Worm (Caenorhabditis elegans): ENCODE results near the gene F58D12.3.

F58D12.3 gene

DNA sequence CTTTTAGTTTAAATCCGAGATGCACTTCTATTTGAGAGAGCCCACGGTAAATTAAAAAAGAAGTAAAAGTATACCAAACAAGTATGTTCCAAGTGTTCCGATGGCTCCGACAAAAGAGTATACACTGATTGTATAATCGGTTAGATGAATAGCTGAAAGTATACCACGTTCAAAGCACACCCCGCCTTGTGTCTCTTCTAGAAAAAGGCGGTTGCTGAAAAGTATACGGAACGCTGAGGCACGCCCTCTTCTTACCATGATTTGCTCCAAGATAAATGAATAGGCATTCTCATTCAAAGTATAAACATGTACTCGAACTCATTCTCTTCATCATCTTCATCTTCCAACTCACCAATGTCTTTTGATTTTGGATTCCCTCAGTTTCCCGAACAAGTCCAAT, 43.2 kb upstream of the F58D12.3 start, which contains the start of gene end-3:
end-3 (plus strand) TSS at position 301 of the 400 bp plus-strand sequence.
- TF ChIP-seq cnd-1 (tag; optimal IDR thresholded peaks at IDR 0.05) (no peak), unc-62 (GFP tag; optimal IDR thresholded peaks at IDR 0.05) (no peak), mep-1 (tag; optimal IDR thresholded peaks at IDR 0.05) (no peak), bed-3 (GFP tag; optimal IDR thresholded peaks at IDR 0.05) (no peak), unc-39 (tag; optimal IDR thresholded peaks at IDR 0.05) (no peak), snpc-4 (tag; optimal IDR thresholded peaks at IDR 0.05) (no peak), blmp-1 (tag; optimal IDR thresholded peaks at IDR 0.05) (no peak), elt-1 (tag; optimal IDR thresholded peaks at IDR 0.05; ENCODE audit: borderline replicate concordance, insufficient read depth) (no peak), hlh-1 (tag; optimal IDR thresholded peaks at IDR 0.05) (no peak), drap-1 (GFP tag; optimal IDR thresholded peaks at IDR 0.05) (no peak), sem-2 (GFP tag; optimal IDR thresholded peaks at IDR 0.05) (no peak)

DNA sequence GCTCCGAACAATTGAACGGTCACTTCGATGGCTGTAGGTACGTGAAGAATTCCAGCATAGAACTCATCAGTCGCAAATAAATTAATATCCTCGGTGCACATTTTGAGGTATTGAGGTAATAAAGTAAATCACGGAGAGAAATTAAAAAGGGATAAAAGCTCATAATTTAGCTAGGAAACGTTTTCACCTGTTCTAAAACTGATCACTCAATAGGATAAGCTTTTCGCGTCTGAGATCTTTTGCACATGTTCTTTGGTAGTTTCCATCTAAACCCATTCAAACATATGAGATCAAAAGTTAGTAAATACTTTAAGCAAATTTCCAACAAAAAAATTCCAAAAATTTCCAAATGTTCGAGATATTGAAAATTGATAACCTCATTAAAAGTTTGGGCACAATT, 40.2 kb upstream of the F58D12.3 start, which contains the start of gene srh-308:
srh-308 (minus strand) TSS at position 101 of the 400 bp plus-strand sequence.
- TF ChIP-seq cnd-1 (tag; optimal IDR thresholded peaks at IDR 0.05) = no peak
- TF ChIP-seq drap-1 (GFP tag; optimal IDR thresholded peaks at IDR 0.05) = no peak
- TF ChIP-seq mls-2 (tag; optimal IDR thresholded peaks at IDR 0.05) = no peak
- TF ChIP-seq mep-1 (tag; optimal IDR thresholded peaks at IDR 0.05) = no peak
- no peak for TF ChIP-seq flh-1 (GFP tag; optimal IDR thresholded peaks at IDR 0.05)
- TF ChIP-seq unc-39 (tag; optimal IDR thresholded peaks at IDR 0.05) = no peak
- TF ChIP-seq pha-4 (tag; optimal IDR thresholded peaks at IDR 0.05) = no peak
- no peak for TF ChIP-seq nhr-2 (tag; optimal IDR thresholded peaks at IDR 0.05)
- no peak for TF ChIP-seq sem-2 (GFP tag; optimal IDR thresholded peaks at IDR 0.05)
- no peak for TF ChIP-seq mab-5 (tag; optimal IDR thresholded peaks at IDR 0.05)

DNA sequence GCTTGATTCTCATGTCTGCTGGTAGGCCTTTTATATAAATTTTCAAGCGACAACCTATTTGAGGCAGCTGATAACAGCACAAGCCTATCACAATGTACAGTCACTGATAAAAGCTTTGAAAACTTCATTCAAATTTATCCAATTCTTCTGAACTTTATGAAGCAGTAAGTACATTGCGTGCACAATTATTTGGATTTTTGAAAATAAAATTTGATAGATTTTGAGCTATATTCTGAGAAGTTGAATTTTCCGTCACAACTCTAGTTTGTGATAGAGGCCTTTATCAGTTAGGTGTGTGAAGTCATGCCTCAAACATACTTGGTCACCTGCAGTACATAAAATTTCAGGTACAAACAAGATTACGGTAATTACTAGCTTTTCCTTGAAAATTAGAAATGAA, 39.0 kb upstream of the F58D12.3 start, which contains the start of the genes mtl-2 and T08G5.1:
mtl-2 (minus strand) TSS at position 34 of the 400 bp plus-strand sequence.
T08G5.1 (plus strand) TSS at position 127 of the 400 bp plus-strand sequence.
- TF ChIP-seq hlh-1 (tag; optimal IDR thresholded peaks at IDR 0.05) (no peak), lin-32 (GFP tag; optimal IDR thresholded peaks at IDR 0.05) (no peak), mep-1 (tag; optimal IDR thresholded peaks at IDR 0.05) (no peak), bed-3 (GFP tag; optimal IDR thresholded peaks at IDR 0.05) (no peak), lin-13 (tag; optimal IDR thresholded peaks at IDR 0.05) (no peak), flh-1 (GFP tag; optimal IDR thresholded peaks at IDR 0.05) (no peak), nhr-12 (tag; optimal IDR thresholded peaks at IDR 0.05) (no peak), elt-3 (tag; optimal IDR thresholded peaks at IDR 0.05) (no peak), drap-1 (GFP tag; optimal IDR thresholded peaks at IDR 0.05) (no peak), zip-8 (tag; optimal IDR thresholded peaks at IDR 0.05) (no peak), elt-1 (tag; optimal IDR thresholded peaks at IDR 0.05; ENCODE audit: borderline replicate concordance, insufficient read depth) (no peak), snpc-4 (tag; optimal IDR thresholded peaks at IDR 0.05) (no peak), ceh-39 (tag; optimal IDR thresholded peaks at IDR 0.05) (no peak)

DNA sequence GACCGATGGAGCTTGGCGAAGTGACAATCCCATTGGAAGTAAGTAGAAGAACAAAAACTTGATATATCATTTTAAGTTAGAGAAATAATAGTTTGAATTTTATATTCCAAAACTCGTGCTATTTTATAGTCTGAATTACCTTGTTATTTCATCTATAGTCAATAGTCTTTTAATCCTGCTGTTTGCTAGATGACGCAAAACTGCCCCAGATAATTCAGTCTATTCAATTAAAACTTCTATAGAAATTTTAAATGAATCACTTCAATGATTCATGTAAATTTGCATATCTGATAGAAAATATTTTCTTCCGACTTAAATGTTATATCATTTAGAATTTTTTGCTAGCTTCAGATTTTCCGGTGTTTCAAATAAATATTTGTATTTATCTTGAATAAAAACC, 34.6 kb upstream of the F58D12.3 start, which contains the start of gene T08G5.15:
T08G5.15 (minus strand) TSS at position 101 of the 400 bp plus-strand sequence.
- TF ChIP-seq flh-1 (GFP tag; optimal IDR thresholded peaks at IDR 0.05) (no peak), mls-2 (tag; optimal IDR thresholded peaks at IDR 0.05) (no peak), nhr-237 (tag; optimal IDR thresholded peaks at IDR 0.05) (no peak), sem-2 (GFP tag; optimal IDR thresholded peaks at IDR 0.05) (no peak), cnd-1 (tag; optimal IDR thresholded peaks at IDR 0.05) (no peak), lin-32 (GFP tag; optimal IDR thresholded peaks at IDR 0.05) (no peak), elt-3 (tag; optimal IDR thresholded peaks at IDR 0.05) (no peak), snpc-4 (tag; optimal IDR thresholded peaks at IDR 0.05) (no peak), tbx-8 (GFP tag; optimal IDR thresholded peaks at IDR 0.05) (no peak), ceh-83 (GFP tag; optimal IDR thresholded peaks at IDR 0.05) (no peak), pha-4 (tag; optimal IDR thresholded peaks at IDR 0.05) (no peak), nhr-2 (tag; optimal IDR thresholded peaks at IDR 0.05) (no peak)

DNA sequence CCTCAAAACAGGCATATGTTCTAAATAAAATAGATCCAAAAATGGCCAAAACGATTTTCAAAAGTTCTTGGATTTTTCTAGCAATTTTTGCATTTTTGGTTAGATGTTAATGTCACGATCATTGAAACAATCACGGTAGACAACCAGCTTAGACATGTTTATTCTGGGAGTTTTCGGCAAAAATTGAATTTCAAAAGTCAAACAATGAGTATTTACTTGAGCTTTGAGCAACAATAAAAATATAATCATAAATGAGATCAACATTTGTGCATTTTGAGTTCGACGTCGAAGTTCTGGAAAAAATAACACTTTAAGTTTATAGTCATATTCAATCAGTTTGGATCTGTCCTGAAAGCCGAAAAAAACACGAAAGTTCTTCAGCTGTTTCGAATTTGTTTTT, 31.4 kb upstream of the F58D12.3 start, which contains the start of gene T08G5.2:
T08G5.2 (minus strand) TSS at position 101 of the 400 bp plus-strand sequence.
- no peak for TF ChIP-seq nhr-12 (tag; optimal IDR thresholded peaks at IDR 0.05)
- TF ChIP-seq mep-1 (tag; optimal IDR thresholded peaks at IDR 0.05) = no peak

DNA sequence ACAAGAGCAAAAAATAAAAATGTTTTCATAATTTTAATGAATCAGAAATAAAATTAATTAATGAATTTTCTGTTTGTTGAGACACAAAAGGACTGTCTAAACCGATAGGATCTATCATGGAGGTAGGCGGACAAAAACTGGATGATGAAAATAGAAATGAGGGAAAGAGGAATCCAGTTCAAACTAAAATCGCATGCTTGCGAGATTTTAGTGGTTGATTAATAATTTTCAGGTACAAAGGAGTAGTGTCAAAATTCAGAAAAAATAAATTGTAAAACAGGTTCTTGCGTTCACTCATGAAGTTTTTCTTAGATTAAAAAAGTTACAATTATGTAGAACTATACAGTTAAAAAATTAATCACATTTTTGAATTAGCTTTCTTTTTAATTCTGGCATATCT, 30.3 kb upstream of the F58D12.3 start, which contains the start of gene T08G5.3:
T08G5.3 (minus strand) TSS at position 101 of the 400 bp plus-strand sequence.
- TF ChIP-seq lsy-2 (tag; optimal IDR thresholded peaks at IDR 0.05) = no peak
- no peak for TF ChIP-seq nhr-12 (tag; optimal IDR thresholded peaks at IDR 0.05)
- TF ChIP-seq flh-1 (GFP tag; optimal IDR thresholded peaks at IDR 0.05) = no peak
- no peak for TF ChIP-seq mls-2 (tag; optimal IDR thresholded peaks at IDR 0.05)
- TF ChIP-seq ces-1 (GFP tag; optimal IDR thresholded peaks at IDR 0.05) = no peak
- no peak for TF ChIP-seq nhr-237 (tag; optimal IDR thresholded peaks at IDR 0.05)
- no peak for TF ChIP-seq tbx-8 (GFP tag; optimal IDR thresholded peaks at IDR 0.05)
- no peak for TF ChIP-seq snpc-4 (tag; optimal IDR thresholded peaks at IDR 0.05)
- no peak for TF ChIP-seq mab-5 (tag; optimal IDR thresholded peaks at IDR 0.05)
- TF ChIP-seq lin-13 (tag; optimal IDR thresholded peaks at IDR 0.05) = no peak
- TF ChIP-seq sptf-1 (tag; optimal IDR thresholded peaks at IDR 0.05) = no peak
- TF ChIP-seq lin-32 (GFP tag; optimal IDR thresholded peaks at IDR 0.05) = no peak
- no peak for TF ChIP-seq ceh-39 (tag; optimal IDR thresholded peaks at IDR 0.05)
- TF ChIP-seq mep-1 (tag; optimal IDR thresholded peaks at IDR 0.05) = no peak
